Worm (Caenorhabditis elegans) whole organism, L2 larva: ENCODE data around the gene acs-5.

Experiments
- C34F6.9 ChIP-seq: fragments of 150-350 bp; optimal IDR thresholded peaks from 2 replicates; lab custom pipeline; 2014; ENCODE audit warnings: missing biosample characterization, missing genetic modification characterization
- F13H6.1 ChIP-seq: sonication (generic microtip); optimal IDR thresholded peaks from 2 replicates; lab custom pipeline; 2016; ENCODE audit warnings: missing genetic modification characterization, missing compliant biosample characterization
- R02D3.7 ChIP-seq: fragments of 150-350 bp; optimal IDR thresholded peaks from 2 replicates; lab custom pipeline; 2014; ENCODE audit warnings: missing biosample characterization, missing genetic modification characterization
- Y55F3AM.14 ChIP-seq: fragments of 200-800 bp; sonication (Bioruptor generic); optimal IDR thresholded peaks from 2 replicates; lab custom pipeline; 2018; ENCODE audit warnings: mild to moderate bottlenecking, missing genetic modification characterization, missing compliant biosample characterization
- ZK546.5 ChIP-seq: sonication (generic microtip); optimal IDR thresholded peaks from 2 replicates; lab custom pipeline; 2017; ENCODE audit warnings: missing biosample characterization, missing genetic modification characterization
- alr-1 ChIP-seq: fragments of 150-350 bp; optimal IDR thresholded peaks from 2 replicates; lab custom pipeline; 2014; ENCODE audit warnings: missing biosample characterization, missing genetic modification characterization
- aly-2 ChIP-seq: fragments of 150-350 bp; optimal IDR thresholded peaks from 2 replicates; lab custom pipeline; 2014; ENCODE audit warnings: missing biosample characterization, missing genetic modification characterization
- ama-1 ChIP-seq: fragments of 150-350 bp; optimal IDR thresholded peaks from 2 replicates; lab custom pipeline; 2018; ENCODE audit warnings: inconsistent platforms
- blmp-1 ChIP-seq: sonication (generic microtip); optimal IDR thresholded peaks from 2 replicates; lab custom pipeline; 2017; ENCODE audit warnings: missing genetic modification characterization, mild to moderate bottlenecking, missing compliant biosample characterization, antibody characterized with exemption, moderate library complexity; ENCODE audit not compliant: insufficient read depth
- ceh-16 ChIP-seq: fragments of 150-350 bp; optimal IDR thresholded peaks from 2 replicates; lab custom pipeline; 2014; ENCODE audit warnings: missing biosample characterization, missing genetic modification characterization
- ceh-82 ChIP-seq: fragments of 150-350 bp; optimal IDR thresholded peaks from 2 replicates; lab custom pipeline; 2014; ENCODE audit warnings: missing biosample characterization, missing genetic modification characterization
- crh-2 ChIP-seq: sonication (generic microtip); optimal IDR thresholded peaks from 2 replicates; lab custom pipeline; 2017; ENCODE audit warnings: missing biosample characterization, missing genetic modification characterization
- dmd-4 ChIP-seq: sonication (generic microtip); optimal IDR thresholded peaks from 2 replicates; lab custom pipeline; 2017; ENCODE audit warnings: missing biosample characterization, missing genetic modification characterization
- egl-27 ChIP-seq: sonication (generic microtip); optimal IDR thresholded peaks from 3 replicates; lab custom pipeline; 2017; ENCODE audit warnings: missing biosample characterization, missing genetic modification reagents, missing genetic modification characterization
- elt-1 ChIP-seq: fragments of 150-350 bp; optimal IDR thresholded peaks from 2 replicates; lab custom pipeline; 2014; ENCODE audit warnings: missing biosample characterization, missing genetic modification characterization
- elt-3 ChIP-seq: sonication (generic microtip); optimal IDR thresholded peaks from 2 replicates; lab custom pipeline; 2017; ENCODE audit warnings: missing biosample characterization, missing genetic modification characterization
- fos-1 ChIP-seq: fragments of 150-350 bp; optimal IDR thresholded peaks from 2 replicates; lab custom pipeline; 2014; ENCODE audit warnings: missing biosample characterization, missing genetic modification characterization
- gmeb-1 ChIP-seq: fragments of 150-350 bp; optimal IDR thresholded peaks from 2 replicates; lab custom pipeline; 2014; ENCODE audit warnings: missing biosample characterization, missing genetic modification characterization
- lin-11 ChIP-seq: fragments of 150-350 bp; sonication (generic microtip); optimal IDR thresholded peaks from 2 replicates; lab custom pipeline; 2014; ENCODE audit warnings: missing biosample characterization, missing genetic modification characterization, inconsistent platforms, mixed read lengths
- lin-13 ChIP-seq: fragments of 150-350 bp; optimal IDR thresholded peaks from 2 replicates; lab custom pipeline; 2014; ENCODE audit warnings: missing biosample characterization, missing genetic modification reagents, missing genetic modification characterization
- lin-39 ChIP-seq: fragments of 150-350 bp; optimal IDR thresholded peaks from 2 replicates; lab custom pipeline; 2014; ENCODE audit warnings: missing biosample characterization, missing genetic modification reagents, missing genetic modification characterization
- lsy-2 ChIP-seq, 2 experiments: fragments of 150-350 bp in 1 of 2; sonication (generic microtip) in 1 of 2; optimal IDR thresholded peaks; 2 replicates each; lab custom pipeline; 2014 to 2017; ENCODE audit warnings: missing biosample characterization in 2 of 2, missing genetic modification characterization in 2 of 2
- mab-5 ChIP-seq: fragments of 150-350 bp; optimal IDR thresholded peaks from 2 replicates; lab custom pipeline; 2014; ENCODE audit warnings: missing biosample characterization, missing genetic modification characterization
- mbf-1 ChIP-seq: sonication (generic microtip); optimal IDR thresholded peaks from 2 replicates; lab custom pipeline; 2017; ENCODE audit warnings: missing biosample characterization, missing genetic modification characterization
- mdl-1 ChIP-seq, 2 experiments: fragments of 150-350 bp in 1 of 2; sonication (generic microtip) in 1 of 2; optimal IDR thresholded peaks; 2 replicates each; lab custom pipeline; 2017; ENCODE audit warnings: missing biosample characterization in 2 of 2, missing genetic modification characterization in 2 of 2
- nhr-10 ChIP-seq: sonication (generic microtip); optimal IDR thresholded peaks from 2 replicates; lab custom pipeline; 2017; ENCODE audit warnings: missing biosample characterization, missing genetic modification characterization
- nhr-11 ChIP-seq: fragments of 150-350 bp; optimal IDR thresholded peaks from 2 replicates; lab custom pipeline; 2014; ENCODE audit warnings: missing biosample characterization, missing genetic modification characterization
- nhr-12 ChIP-seq: fragments of 150-350 bp; optimal IDR thresholded peaks from 2 replicates; lab custom pipeline; 2014; ENCODE audit warnings: missing biosample characterization, missing genetic modification characterization
- nhr-129 ChIP-seq: fragments of 150-350 bp; optimal IDR thresholded peaks from 2 replicates; lab custom pipeline; 2014; ENCODE audit warnings: missing biosample characterization, missing genetic modification characterization
- nhr-21 ChIP-seq: fragments of 150-350 bp; optimal IDR thresholded peaks from 2 replicates; lab custom pipeline; 2014; ENCODE audit warnings: missing biosample characterization, missing genetic modification characterization
- nhr-237 ChIP-seq: fragments of 150-350 bp; optimal IDR thresholded peaks from 2 replicates; lab custom pipeline; 2014; ENCODE audit warnings: missing biosample characterization, missing genetic modification characterization
- nhr-25 ChIP-seq: fragments of 150-350 bp; sonication (generic microtip); optimal IDR thresholded peaks from 3 replicates; lab custom pipeline; 2014; ENCODE audit warnings: missing biosample characterization, missing genetic modification characterization
- nhr-6 ChIP-seq: fragments of 150-350 bp; optimal IDR thresholded peaks from 2 replicates; lab custom pipeline; 2014; ENCODE audit warnings: missing biosample characterization, missing genetic modification characterization
- nhr-77 ChIP-seq: fragments of 150-350 bp; optimal IDR thresholded peaks from 2 replicates; lab custom pipeline; 2014; ENCODE audit warnings: missing biosample characterization, missing genetic modification characterization
- peb-1 ChIP-seq: fragments of 150-350 bp; optimal IDR thresholded peaks from 2 replicates; lab custom pipeline; 2014; ENCODE audit warnings: missing biosample characterization, missing genetic modification characterization
- sem-4 ChIP-seq: fragments of 150-350 bp; optimal IDR thresholded peaks from 2 replicates; lab custom pipeline; 2014; ENCODE audit warnings: missing biosample characterization, missing genetic modification reagents, missing genetic modification characterization
- skn-1 ChIP-seq: sonication (generic microtip); optimal IDR thresholded peaks from 2 replicates; lab custom pipeline; 2017; ENCODE audit warnings: missing biosample characterization, missing genetic modification characterization
- sma-3 ChIP-seq: sonication (generic microtip); optimal IDR thresholded peaks from 2 replicates; lab custom pipeline; 2016; ENCODE audit warnings: missing genetic modification reagents, missing genetic modification characterization, missing compliant biosample characterization
- sma-9 ChIP-seq, 2 experiments: fragments of 150-350 bp in 1 of 2; sonication (generic microtip) in 1 of 2; optimal IDR thresholded peaks; 2 replicates each; lab custom pipeline; 2014 to 2016; ENCODE audit warnings: missing genetic modification characterization in 2 of 2, mild to moderate bottlenecking in 1 of 2, missing biosample characterization in 1 of 2, missing compliant biosample characterization in 1 of 2, missing genetic modification reagents in 1 of 2, moderate library complexity in 1 of 2
- snpc-4 ChIP-seq: fragments of 150-350 bp; optimal IDR thresholded peaks from 2 replicates; lab custom pipeline; 2014; ENCODE audit warnings: missing biosample characterization, missing genetic modification characterization
- unc-39 ChIP-seq: fragments of 150-350 bp; optimal IDR thresholded peaks from 2 replicates; lab custom pipeline; 2014; ENCODE audit warnings: missing biosample characterization, missing genetic modification characterization
- unc-55 ChIP-seq: fragments of 150-350 bp; sonication (generic microtip); optimal IDR thresholded peaks from 3 replicates; lab custom pipeline; 2014; ENCODE audit warnings: missing biosample characterization, missing genetic modification reagents, missing genetic modification characterization
- unc-62 ChIP-seq: fragments of 150-350 bp; optimal IDR thresholded peaks from 2 replicates; lab custom pipeline; 2014; ENCODE audit warnings: missing biosample characterization, missing genetic modification reagents, missing genetic modification characterization
- zag-1 ChIP-seq: fragments of 150-350 bp; optimal IDR thresholded peaks from 2 replicates; lab custom pipeline; 2014; ENCODE audit warnings: missing biosample characterization, missing genetic modification characterization
- ztf-1 ChIP-seq: fragments of 200-800 bp; sonication (Bioruptor generic); conservative IDR thresholded peaks from 2 replicates; pipeline ENCODE4 v1.3.6; 2022; ENCODE audit warnings: missing genetic modification characterization, missing compliant biosample characterization
- ztf-11 ChIP-seq: sonication (generic microtip); optimal IDR thresholded peaks from 2 replicates; lab custom pipeline; 2017; ENCODE audit warnings: missing biosample characterization, missing genetic modification characterization
- ztf-4 ChIP-seq: fragments of 150-350 bp; optimal IDR thresholded peaks from 2 replicates; lab custom pipeline; 2014; ENCODE audit warnings: missing biosample characterization, missing genetic modification characterization

The acs-5 gene

DNA sequence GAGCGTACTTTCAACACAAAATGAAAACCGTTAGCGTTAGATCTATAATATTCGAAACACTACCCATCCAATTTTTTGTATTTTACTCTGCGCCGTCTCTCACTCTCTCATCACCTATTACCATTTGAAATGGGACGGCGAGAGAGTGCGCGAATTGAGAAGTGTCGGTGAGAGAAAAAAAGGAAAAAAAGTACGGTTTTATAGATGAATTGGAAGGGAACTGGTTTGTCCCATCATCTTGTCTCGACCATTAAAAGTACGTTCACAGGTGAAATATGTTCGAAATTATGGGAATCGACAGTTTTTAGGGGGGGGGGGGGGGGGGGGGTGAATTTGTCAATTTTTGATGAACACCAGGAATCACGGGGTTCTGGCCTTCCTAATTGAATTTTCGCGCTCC is 8.6 kb downstream of the acs-5 start (continued):
- TF ChIP-seq unc-62 (no peak), C34F6.9 (tag; lab: Kevin White, UChicago) (no peak), zag-1 (tag; lab: Kevin White, UChicago) (no peak), peb-1 (tag; lab: Kevin White, UChicago) (no peak), egl-27 (tag; lab: Kevin White, UChicago) (peak; percentile 7), ztf-4 (tag; lab: Kevin White, UChicago) (no peak), ceh-82 (tag; lab: Kevin White, UChicago) (no peak), Y55F3AM.14 (GFP tag; lab: Kevin White, UChicago) (no peak), elt-3 (tag; lab: Kevin White, UChicago) (no peak), crh-2 (tag; lab: Kevin White, UChicago) (peak; percentile 20)
- TF ChIP-seq, all 48 proteins: peak for 7

DNA sequence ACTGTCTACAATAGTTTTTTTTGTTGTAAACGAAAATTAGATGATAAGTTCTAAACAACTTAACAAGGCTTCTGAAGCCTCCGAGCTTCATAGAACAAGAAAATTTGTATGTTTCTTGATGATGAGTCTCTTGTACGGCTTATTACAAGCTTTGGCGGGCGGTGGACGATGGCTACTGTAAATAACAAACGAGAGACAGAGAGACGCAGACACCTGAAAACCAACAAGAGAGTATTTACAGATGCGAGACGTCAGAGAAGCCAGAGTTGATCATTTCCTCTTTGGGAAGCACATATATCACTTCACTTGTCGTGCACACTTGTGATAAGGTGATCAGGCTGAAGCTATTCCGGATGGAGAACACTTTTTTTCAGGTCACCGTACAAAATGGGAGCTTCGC is 12.5 kb downstream of the acs-5 start:
- no peak for TF ChIP-seq nhr-10 (tag; lab: Kevin White, UChicago)
- no peak for TF ChIP-seq dmd-4
- TF ChIP-seq ZK546.5 (tag; lab: Kevin White, UChicago) = no peak
- TF ChIP-seq ztf-4 (tag; lab: Kevin White, UChicago) = no peak
- TF ChIP-seq nhr-77 = no peak
- no peak for TF ChIP-seq nhr-25 (tag; lab: Kevin White, UChicago)
- TF ChIP-seq ztf-11 = no peak
- TF ChIP-seq nhr-6 (tag; lab: Kevin White, UChicago) = no peak
- no peak for TF ChIP-seq unc-39 (tag; lab: Kevin White, UChicago)
- no peak for TF ChIP-seq snpc-4
- no peak for TF ChIP-seq unc-62
- no peak for TF ChIP-seq alr-1
- no peak for TF ChIP-seq crh-2 (tag; lab: Kevin White, UChicago)

- no peak for TF ChIP-seq nhr-77
- TF ChIP-seq ztf-11 = no peak
- TF ChIP-seq elt-3 (tag; lab: Kevin White, UChicago) = no peak
- no peak for TF ChIP-seq unc-39 (tag; lab: Kevin White, UChicago)
- no peak for TF ChIP-seq nhr-10 (tag; lab: Kevin White, UChicago)
- no peak for TF ChIP-seq Y55F3AM.14 (GFP tag; lab: Kevin White, UChicago)
- TF ChIP-seq gmeb-1 = peak; percentile 75
- TF ChIP-seq ceh-82 (tag; lab: Kevin White, UChicago) = no peak
- TF ChIP-seq F13H6.1 (tag; lab: Kevin White, UChicago) = peak; percentile 41
- TF ChIP-seq nhr-6 (tag; lab: Kevin White, UChicago) = no peak
- TF ChIP-seq sma-9 (GFP tag; optimal IDR thresholded peaks at IDR 0.05; lab: Kevin White, UChicago) = peak; percentile 50
- no peak for TF ChIP-seq sma-9 (tag; optimal IDR thresholded peaks at IDR 0.05; lab: Kevin White, UChicago)
- TF ChIP-seq peb-1 (tag; lab: Kevin White, UChicago) = no peak
- no peak for TF ChIP-seq nhr-237 (tag; lab: Kevin White, UChicago)
- TF ChIP-seq elt-1 (tag; lab: Kevin White, UChicago) = no peak
- TF ChIP-seq lsy-2 (tag; optimal IDR thresholded peaks at IDR 0.05; lab: Kevin White, UChicago) = peak; percentile 47 to 77
- no peak for TF ChIP-seq alr-1
- TF ChIP-seq lin-13 (GFP tag; lab: Kevin White, UChicago) = peak; percentile 76
- TF ChIP-seq nhr-21 (tag; lab: Kevin White, UChicago) = peak; percentile 60
- no peak for TF ChIP-seq nhr-12 (tag; lab: Kevin White, UChicago)
- TF ChIP-seq C34F6.9 (tag; lab: Kevin White, UChicago) = peak; percentile 53
- TF ChIP-seq crh-2 (tag; lab: Kevin White, UChicago) = peak; percentile 70
- TF ChIP-seq zag-1 (tag; lab: Kevin White, UChicago) = no peak
- TF ChIP-seq ztf-1 = no peak
- peak; percentile 80 for TF ChIP-seq unc-55 (GFP tag; lab: Kevin White, UChicago)
- peak; percentile 53 for TF ChIP-seq nhr-129 (tag; lab: Kevin White, UChicago)
- peak; percentile 96 for TF ChIP-seq blmp-1 (tag; lab: Kevin White, UChicago)
- TF ChIP-seq ztf-4 (tag; lab: Kevin White, UChicago) = no peak
- no peak for TF ChIP-seq lin-39 (tag; lab: Kevin White, UChicago)
- no peak for TF ChIP-seq snpc-4
- TF ChIP-seq ceh-16 (tag; lab: Kevin White, UChicago) = no peak
- no peak for TF ChIP-seq ama-1 (lab: Kevin White, UChicago)
- TF ChIP-seq nhr-11 = no peak
- peak; percentile 71 for TF ChIP-seq lin-11 (tag; lab: Kevin White, UChicago)
- no peak for TF ChIP-seq sma-3 (GFP tag; lab: Kevin White, UChicago)
- no peak for TF ChIP-seq mbf-1 (tag; lab: Kevin White, UChicago)
- TF ChIP-seq sem-4 (tag; lab: Kevin White, UChicago) = peak; percentile 21
- TF ChIP-seq nhr-25 (tag; lab: Kevin White, UChicago) = peak; percentile 70
- TF ChIP-seq dmd-4 = no peak
- no peak for TF ChIP-seq aly-2 (tag; lab: Kevin White, UChicago)
- TF ChIP-seq mdl-1 (tag; optimal IDR thresholded peaks at IDR 0.05; lab: Kevin White, UChicago) = no peak
- TF ChIP-seq skn-1 (tag; lab: Kevin White, UChicago) = no peak
- no peak for TF ChIP-seq R02D3.7 (tag; lab: Kevin White, UChicago)
- TF ChIP-seq egl-27 (tag; lab: Kevin White, UChicago) = no peak
- peak; percentile 5 for TF ChIP-seq fos-1 (tag; lab: Kevin White, UChicago)
- TF ChIP-seq mab-5 (tag; lab: Kevin White, UChicago) = peak; percentile 3
- TF ChIP-seq unc-62 = no peak
- TF ChIP-seq ZK546.5 (tag; lab: Kevin White, UChicago) = no peak
These were observed 13.3 kb downstream of the acs-5 start for ce11 chrIII:13530017-13530416.
